Worm (Caenorhabditis elegans): ENCODE data around the gene lipl-7.

ce11 chrIV:10251261-10251660 lies 9.6 kb upstream of the lipl-7 start:
- TF ChIP-seq ama-1 (optimal IDR thresholded peaks at IDR 0.05): no peak
- no peak for TF ChIP-seq nhr-25 (tag; optimal IDR thresholded peaks at IDR 0.05)
- TF ChIP-seq fos-1 (tag; optimal IDR thresholded peaks at IDR 0.05): no peak
- TF ChIP-seq crh-2 (tag; optimal IDR thresholded peaks at IDR 0.05): peak; percentile 24
- TF ChIP-seq lin-11 (tag; optimal IDR thresholded peaks at IDR 0.05): no peak
- no peak for TF ChIP-seq ztf-4 (tag; optimal IDR thresholded peaks at IDR 0.05)
- TF ChIP-seq blmp-1 (tag; optimal IDR thresholded peaks at IDR 0.05; ENCODE audit: insufficient read depth): no peak
- TF ChIP-seq nhr-129 (tag; optimal IDR thresholded peaks at IDR 0.05): no peak
- TF ChIP-seq mab-5 (tag; optimal IDR thresholded peaks at IDR 0.05): no peak
- no peak for TF ChIP-seq lsy-2 (tag; optimal IDR thresholded peaks at IDR 0.05)
- TF ChIP-seq ceh-82 (tag; optimal IDR thresholded peaks at IDR 0.05): no peak
- TF ChIP-seq unc-62 (GFP tag; optimal IDR thresholded peaks at IDR 0.05): no peak
- TF ChIP-seq ztf-11 (tag; optimal IDR thresholded peaks at IDR 0.05): no peak

Measured in whole organism, L2 larva.